Worm (Caenorhabditis elegans): ENCODE data around the gene ham-3.

Gene ham-3

ce11 chrIII:10112958-10113357 lies 7.6 kb upstream of the ham-3 start, which contains the start of gene vps-29:
vps-29 (minus strand) TSS chrIII:10113058.
- TF ChIP-seq him-1 (tag; optimal IDR thresholded peaks at IDR 0.05) = no peak
- no peak for TF ChIP-seq nhr-90 (tag; optimal IDR thresholded peaks at IDR 0.05)
- no peak for TF ChIP-seq fkh-3 (tag; optimal IDR thresholded peaks at IDR 0.05)
- no peak for TF ChIP-seq unc-62 (GFP tag; optimal IDR thresholded peaks at IDR 0.05)
- TF ChIP-seq egrh-3 (GFP tag; IDR thresholded peaks at IDR 0.05) = no peak
- TF ChIP-seq rpc-1 (optimal IDR thresholded peaks at IDR 0.05) = no peak
- TF ChIP-seq rpc-1 (tag; optimal IDR thresholded peaks at IDR 0.05) = no peak
- TF ChIP-seq pha-4 (tag; optimal IDR thresholded peaks at IDR 0.05) = no peak
- no peak for TF ChIP-seq T26A5.8 (tag; optimal IDR thresholded peaks at IDR 0.05)
- TF ChIP-seq ceh-40 (GFP tag; IDR thresholded peaks at IDR 0.05) = no peak
- TF ChIP-seq madf-3 (GFP tag; IDR thresholded peaks at IDR 0.05) = no peak
- TF ChIP-seq tbp1 (GFP tag; optimal IDR thresholded peaks at IDR 0.05) = no peak
- TF ChIP-seq dpff-1 (tag; optimal IDR thresholded peaks at IDR 0.05) = no peak
- no peak for TF ChIP-seq aptf-3 (GFP tag; IDR thresholded peaks at IDR 0.05)
- TF ChIP-seq rcor-1 (GFP tag; IDR thresholded peaks at IDR 0.05) = no peak
- TF ChIP-seq dox-1 (GFP tag; IDR thresholded peaks at IDR 0.05) = no peak
- no peak for TF ChIP-seq nhr-80 (tag; optimal IDR thresholded peaks at IDR 0.05)
- no peak for TF ChIP-seq ccch-3 (GFP tag; optimal IDR thresholded peaks at IDR 0.05)
- no peak for TF ChIP-seq zim-3 (tag; optimal IDR thresholded peaks at IDR 0.05)
- TF ChIP-seq Y56A3A.18 (GFP tag; IDR thresholded peaks at IDR 0.05) = no peak

DNA sequence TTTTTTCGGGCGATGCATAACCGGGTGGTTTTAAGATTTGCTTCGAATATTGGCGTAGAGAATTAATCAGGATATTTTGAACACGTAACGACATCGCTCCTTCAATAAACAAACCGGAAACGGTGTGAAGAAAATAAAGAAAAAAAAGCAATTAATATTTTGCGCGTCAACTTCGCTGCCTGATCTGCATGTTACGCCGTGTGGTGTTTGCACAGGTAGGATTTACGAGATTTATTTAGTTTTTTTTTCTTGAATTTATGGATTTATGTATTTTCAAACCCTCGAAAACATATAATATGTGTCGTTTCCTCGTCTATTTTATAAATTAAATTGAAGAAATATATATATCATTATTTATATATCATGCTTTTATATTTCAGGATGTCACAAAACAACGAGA lies 5.9 kb upstream of the ham-3 start, which contains the start of the genes ZK1128.1 and mett-10:
Gene ZK1128.1 (minus strand): TSS at position 99 of the 400 bp plus-strand sequence.
Gene mett-10 (plus strand): TSS at position 375 of the 400 bp plus-strand sequence.
- TF ChIP-seq him-1 (tag; optimal IDR thresholded peaks at IDR 0.05) = no peak
- TF ChIP-seq lin-40 (tag; optimal IDR thresholded peaks at IDR 0.05) = no peak
- no peak for TF ChIP-seq rcor-1 (GFP tag; IDR thresholded peaks at IDR 0.05)
- TF ChIP-seq F33H1.4 (GFP tag; IDR thresholded peaks at IDR 0.05) = no peak
- TF ChIP-seq ceh-91 (GFP tag; IDR thresholded peaks at IDR 0.05) = no peak
- TF ChIP-seq F22D6.2 (tag; optimal IDR thresholded peaks at IDR 0.05) = no peak
- TF ChIP-seq zfh-2 (GFP tag; conservative IDR thresholded peaks at IDR 0.05) = no peak

DNA sequence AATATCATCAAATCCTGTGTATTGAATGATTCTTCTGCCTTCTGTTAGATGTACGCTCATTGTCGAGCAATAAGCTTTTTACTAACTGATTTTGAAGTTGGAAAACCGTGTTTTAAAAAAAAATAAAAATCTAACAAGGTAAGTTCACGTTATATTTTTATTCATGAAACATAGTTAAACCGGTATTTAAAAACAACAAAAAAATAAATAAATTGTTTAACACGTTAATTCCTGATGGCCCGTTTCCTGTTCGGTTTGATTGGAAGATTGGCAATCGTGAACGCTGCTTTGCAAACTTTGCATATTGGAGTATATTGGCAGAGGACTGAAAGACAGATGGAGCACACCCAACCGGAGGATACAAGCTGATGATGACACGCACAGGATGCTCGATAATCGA lies 1.8 kb upstream of the ham-3 start, which contains the start of gene ZK1128.3:
Gene ZK1128.3 (minus strand): TSS at position 101 of the 400 bp plus-strand sequence.
- TF ChIP-seq F57C9.4 (tag; optimal IDR thresholded peaks at IDR 0.05) = no peak
- TF ChIP-seq dpl-1 (GFP tag; optimal IDR thresholded peaks at IDR 0.05) = no peak
- no peak for TF ChIP-seq chd-7 (tag; optimal IDR thresholded peaks at IDR 0.05)
- no peak for TF ChIP-seq let-607 (tag; optimal IDR thresholded peaks at IDR 0.05)
- TF ChIP-seq Y95B8A.8 (GFP tag; IDR thresholded peaks at IDR 0.05) = no peak
- TF ChIP-seq mxl-1 (tag; optimal IDR thresholded peaks at IDR 0.05) = no peak
- no peak for TF ChIP-seq ccch-3 (GFP tag; optimal IDR thresholded peaks at IDR 0.05)
- TF ChIP-seq Y67H2A.10 (GFP tag; conservative IDR thresholded peaks at IDR 0.05) = no peak
- no peak for TF ChIP-seq repo-1 (tag; optimal IDR thresholded peaks at IDR 0.05)
- TF ChIP-seq lin-40 (tag; optimal IDR thresholded peaks at IDR 0.05) = no peak
- no peak for TF ChIP-seq ceh-40 (GFP tag; IDR thresholded peaks at IDR 0.05)
- no peak for TF ChIP-seq hsf-1 (GFP tag; IDR thresholded peaks at IDR 0.05)
- no peak for TF ChIP-seq zim-3 (tag; optimal IDR thresholded peaks at IDR 0.05)
- TF ChIP-seq akir-1 (GFP tag; optimal IDR thresholded peaks at IDR 0.05) = no peak

DNA sequence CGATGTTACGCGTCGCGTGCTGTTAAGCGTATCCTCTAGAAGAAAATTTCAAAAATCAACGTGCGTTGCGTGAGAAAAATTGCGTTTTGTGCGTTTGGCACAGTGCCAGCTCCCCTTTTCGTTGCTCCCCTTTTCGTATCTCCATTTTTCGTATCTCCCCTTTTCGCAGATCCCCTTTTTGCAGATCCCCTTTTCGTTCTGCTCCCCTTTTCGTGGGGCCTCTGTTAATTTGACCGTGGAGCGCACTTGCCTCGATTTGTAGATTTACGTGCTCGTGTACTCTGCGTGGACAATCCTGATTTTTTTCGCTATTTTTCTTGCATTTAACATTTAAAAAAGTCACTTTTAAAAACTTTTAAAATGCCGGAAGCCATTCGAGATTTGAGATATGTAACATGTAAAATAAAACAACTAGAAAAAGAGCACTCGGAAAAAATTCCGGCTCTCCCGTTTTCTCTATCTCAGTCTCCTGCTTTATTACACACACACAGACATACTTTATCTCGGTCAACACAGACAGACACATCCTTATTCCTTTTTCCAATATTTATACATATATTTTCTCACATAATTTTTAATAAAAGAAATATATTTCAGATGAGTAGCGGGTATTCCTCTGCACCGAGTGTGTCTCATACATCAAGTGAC lies 3.1 kb downstream of the ham-3 start, which contains the start of gene ttll-4:
Gene ttll-4 (plus strand): TSS at position 598 of the 648 bp plus-strand sequence.
- no peak for TF ChIP-seq dpl-1 (GFP tag; optimal IDR thresholded peaks at IDR 0.05)
- TF ChIP-seq ceh-100 (GFP tag; IDR thresholded peaks at IDR 0.05) = peak; percentile 96
- peak in 1 of 3 experiments; percentile 31 for TF ChIP-seq lin-35 (GFP tag; optimal IDR thresholded peaks at IDR 0.05)
- no peak for TF ChIP-seq mel-28 (tag; optimal IDR thresholded peaks at IDR 0.05; ENCODE audit: borderline replicate concordance)
- no peak for TF ChIP-seq snpc-3.4 (tag; optimal IDR thresholded peaks at IDR 0.05)
- TF ChIP-seq let-526 (GFP tag; IDR thresholded peaks at IDR 0.05) = 0 out of 2 replicates have a peak, but pooled peaks have one; percentile 14
- no peak for TF ChIP-seq ccch-3 (GFP tag; optimal IDR thresholded peaks at IDR 0.05)
- no peak for TF ChIP-seq ama-1 (optimal IDR thresholded peaks at IDR 0.05)
- no peak for TF ChIP-seq ama-1 (GFP tag; optimal IDR thresholded peaks at IDR 0.05)
- no peak for TF ChIP-seq F55B11.4 (tag; optimal IDR thresholded peaks at IDR 0.05; ENCODE audit: borderline replicate concordance, insufficient read depth)
- no peak for TF ChIP-seq let-607 (tag; optimal IDR thresholded peaks at IDR 0.05)
- TF ChIP-seq Y53G8AR.9 (GFP tag; conservative IDR thresholded peaks at IDR 0.05) = no peak
- no peak for TF ChIP-seq nfya-1 (tag; optimal IDR thresholded peaks at IDR 0.05; ENCODE audit: borderline replicate concordance, insufficient read depth)
- TF ChIP-seq chd-7 (tag; optimal IDR thresholded peaks at IDR 0.05) = peak; percentile 6

All from whole organism, young adult.